Worm (Caenorhabditis elegans) whole organism, L1 larva: ENCODE results near the gene cyp-25A4.

Experiments used
- C04F5.9 ChIP-seq: sonication (generic microtip); optimal IDR thresholded peaks from 2 replicates; lab custom pipeline; 2016; ENCODE audit warnings: missing genetic modification characterization, missing compliant biosample characterization
- C34B4.2 ChIP-seq: sonication (generic microtip); optimal IDR thresholded peaks from 2 replicates; lab custom pipeline; 2017; ENCODE audit warnings: mild to moderate bottlenecking, missing genetic modification characterization, missing compliant biosample characterization
- F16B12.6 ChIP-seq: fragments of 150-350 bp; optimal IDR thresholded peaks from 2 replicates; lab custom pipeline; 2014; ENCODE audit warnings: missing biosample characterization, missing genetic modification characterization
- Y116A8C.19 ChIP-seq: sonication (generic microtip); optimal IDR thresholded peaks from 2 replicates; lab custom pipeline; 2016; ENCODE audit warnings: missing compliant biosample characterization, missing genetic modification characterization, borderline replicate concordance
- aha-1 ChIP-seq: fragments of 150-350 bp; optimal IDR thresholded peaks from 2 replicates; lab custom pipeline; 2014; ENCODE audit warnings: missing biosample characterization, missing genetic modification characterization
- alr-1 ChIP-seq: fragments of 200-800 bp; sonication (Bioruptor generic); optimal IDR thresholded peaks from 2 replicates; lab custom pipeline; 2018; ENCODE audit warnings: borderline replicate concordance, mild to moderate bottlenecking, missing genetic modification characterization, missing compliant biosample characterization
- blmp-1 ChIP-seq: fragments of 150-350 bp; optimal IDR thresholded peaks from 2 replicates; lab custom pipeline; 2014; ENCODE audit warnings: missing biosample characterization, missing genetic modification characterization
- ceh-63 ChIP-seq: fragments of 200-800 bp; sonication (Bioruptor generic); optimal IDR thresholded peaks from 2 replicates; lab custom pipeline; 2018; ENCODE audit warnings: mild to moderate bottlenecking, missing genetic modification characterization, missing compliant biosample characterization
- ceh-8 ChIP-seq: fragments of 200-800 bp; sonication (Bioruptor generic); optimal IDR thresholded peaks from 2 replicates; lab custom pipeline; 2018; ENCODE audit warnings: mild to moderate bottlenecking, missing genetic modification characterization, moderate library complexity, missing compliant biosample characterization
- ceh-90 ChIP-seq: sonication (generic microtip); optimal IDR thresholded peaks from 2 replicates; lab custom pipeline; 2016; ENCODE audit warnings: missing genetic modification characterization, missing compliant biosample characterization
- ces-1 ChIP-seq: fragments of 150-350 bp; optimal IDR thresholded peaks from 2 replicates; lab custom pipeline; 2014; ENCODE audit warnings: missing biosample characterization, missing genetic modification reagents, missing genetic modification characterization
- dpl-1 ChIP-seq, 3 experiments: fragments of 150-350 bp in 2 of 3; sonication (generic microtip) in 1 of 3; optimal IDR thresholded peaks; 2 replicates each; lab custom pipeline; 2014 to 2017; ENCODE audit warnings: missing biosample characterization in 3 of 3, missing genetic modification characterization in 3 of 3, missing genetic modification reagents in 3 of 3
- dsc-1 ChIP-seq: sonication (generic microtip); optimal IDR thresholded peaks from 2 replicates; lab custom pipeline; 2016; ENCODE audit warnings: mild to moderate bottlenecking, missing genetic modification characterization, missing compliant biosample characterization
- efl-3 ChIP-seq: fragments of 200-800 bp; sonication (Bioruptor generic); optimal IDR thresholded peaks from 2 replicates; lab custom pipeline; 2018; ENCODE audit warnings: mild to moderate bottlenecking, missing genetic modification characterization, missing compliant biosample characterization
- egl-13 ChIP-seq: sonication (generic microtip); optimal IDR thresholded peaks from 2 replicates; lab custom pipeline; 2016; ENCODE audit warnings: missing genotype, missing genetic modification reagents, missing genetic modification characterization, missing compliant biosample characterization
- egl-27 ChIP-seq, 2 experiments: fragments of 150-350 bp in 1 of 2; sonication (generic microtip); optimal IDR thresholded peaks; 3 replicates each; lab custom pipeline; 2017 to 2018; ENCODE audit warnings: missing biosample characterization in 2 of 2, missing genetic modification characterization in 2 of 2, missing genetic modification reagents in 2 of 2
- fkh-4 ChIP-seq: sonication (generic microtip); optimal IDR thresholded peaks from 2 replicates; lab custom pipeline; 2016; ENCODE audit warnings: missing compliant biosample characterization, missing genetic modification characterization, borderline replicate concordance
- fkh-8 ChIP-seq: sonication (generic microtip); optimal IDR thresholded peaks from 2 replicates; lab custom pipeline; 2016; ENCODE audit warnings: mild to moderate bottlenecking, missing genetic modification characterization, missing compliant biosample characterization
- hlh-17 ChIP-seq: fragments of 200-800 bp; sonication (Bioruptor generic); optimal IDR thresholded peaks from 2 replicates; lab custom pipeline; 2018; ENCODE audit warnings: missing genetic modification characterization, mild to moderate bottlenecking, missing compliant biosample characterization, moderate library complexity, borderline replicate concordance
- hlh-4 ChIP-seq: sonication (generic microtip); optimal IDR thresholded peaks from 2 replicates; lab custom pipeline; 2016; ENCODE audit warnings: mild to moderate bottlenecking, missing genetic modification characterization, missing compliant biosample characterization
- irx-1 ChIP-seq: sonication (generic microtip); optimal IDR thresholded peaks from 2 replicates; lab custom pipeline; 2016; ENCODE audit warnings: missing genetic modification characterization, missing compliant biosample characterization
- lin-13 ChIP-seq: fragments of 150-350 bp; optimal IDR thresholded peaks from 2 replicates; lab custom pipeline; 2014; ENCODE audit warnings: missing biosample characterization, missing genetic modification reagents, missing genetic modification characterization
- lin-14 ChIP-seq: fragments of 200-800 bp; sonication (Bioruptor generic); optimal IDR thresholded peaks from 2 replicates; lab custom pipeline; 2018; ENCODE audit warnings: mild to moderate bottlenecking, missing genetic modification characterization, moderate library complexity, missing compliant biosample characterization
- lin-15B ChIP-seq: fragments of 150-350 bp; sonication (generic microtip); optimal IDR thresholded peaks from 3 replicates; lab custom pipeline; 2014; ENCODE audit warnings: missing biosample characterization, missing genetic modification characterization
- lsy-2 ChIP-seq, 2 experiments: fragments of 150-350 bp; optimal IDR thresholded peaks; 2 replicates each; lab custom pipeline; 2014; ENCODE audit warnings: missing biosample characterization in 2 of 2, missing genetic modification characterization in 2 of 2
- mef-2 ChIP-seq: fragments of 150-350 bp; optimal IDR thresholded peaks from 2 replicates; lab custom pipeline; 2014; ENCODE audit warnings: missing biosample characterization, missing genetic modification characterization
- mep-1 ChIP-seq: fragments of 150-350 bp; optimal IDR thresholded peaks from 2 replicates; lab custom pipeline; 2014; ENCODE audit warnings: missing biosample characterization, missing genetic modification characterization
- nhr-11 ChIP-seq: fragments of 150-350 bp; optimal IDR thresholded peaks from 2 replicates; lab custom pipeline; 2014; ENCODE audit warnings: missing biosample characterization, missing genetic modification characterization
- nhr-12 ChIP-seq: sonication (generic microtip); optimal IDR thresholded peaks from 2 replicates; lab custom pipeline; 2017; ENCODE audit warnings: missing biosample characterization, missing genetic modification characterization
- nhr-19 ChIP-seq: fragments of 200-800 bp; sonication (Bioruptor generic); conservative IDR thresholded peaks from 2 replicates; pipeline ENCODE4 v1.3.6; 2022; ENCODE audit warnings: missing genetic modification characterization, missing compliant biosample characterization
- nhr-20 ChIP-seq: sonication (generic microtip); optimal IDR thresholded peaks from 2 replicates; lab custom pipeline; 2016; ENCODE audit warnings: mild to moderate bottlenecking, missing genetic modification characterization, missing compliant biosample characterization
- nhr-237 ChIP-seq: fragments of 150-350 bp; optimal IDR thresholded peaks from 2 replicates; lab custom pipeline; 2014; ENCODE audit warnings: missing biosample characterization, missing genetic modification characterization
- nhr-28 ChIP-seq: fragments of 150-350 bp; optimal IDR thresholded peaks from 2 replicates; lab custom pipeline; 2014; ENCODE audit warnings: missing biosample characterization, missing genetic modification characterization
- nhr-71 ChIP-seq: sonication (generic microtip); optimal IDR thresholded peaks from 2 replicates; lab custom pipeline; 2016; ENCODE audit warnings: mild to moderate bottlenecking, missing genetic modification characterization, moderate library complexity, missing compliant biosample characterization
- nhr-77 ChIP-seq: fragments of 150-350 bp; optimal IDR thresholded peaks from 2 replicates; lab custom pipeline; 2014; ENCODE audit warnings: missing biosample characterization, missing genetic modification characterization
- nhr-84 ChIP-seq: sonication (generic microtip); optimal IDR thresholded peaks from 2 replicates; lab custom pipeline; 2017; ENCODE audit warnings: missing biosample characterization, missing genetic modification characterization
- nhr-85 ChIP-seq: sonication (generic microtip); peaks from one replicate; lab custom pipeline; 2016; ENCODE audit warnings: missing genetic modification characterization, inconsistent platforms, missing compliant biosample characterization
- pag-3 ChIP-seq: sonication (generic microtip); optimal IDR thresholded peaks from 2 replicates; lab custom pipeline; 2017; ENCODE audit warnings: missing genetic modification characterization, mild to moderate bottlenecking, missing compliant biosample characterization, antibody characterized with exemption, borderline replicate concordance; ENCODE audit not compliant: insufficient read depth
- pax-3 ChIP-seq: fragments of 200-800 bp; sonication (Bioruptor generic); optimal IDR thresholded peaks from 2 replicates; lab custom pipeline; 2018; ENCODE audit warnings: mild to moderate bottlenecking, missing genetic modification characterization, moderate library complexity, missing compliant biosample characterization
- pqm-1 ChIP-seq: sonication (generic microtip); optimal IDR thresholded peaks from 3 replicates; lab custom pipeline; 2017; ENCODE audit warnings: missing biosample characterization, missing genetic modification characterization
- rnt-1 ChIP-seq: sonication (generic microtip); optimal IDR thresholded peaks from 2 replicates; lab custom pipeline; 2016; ENCODE audit warnings: mild to moderate bottlenecking, missing genetic modification characterization, moderate library complexity, missing compliant biosample characterization
- skn-1 ChIP-seq: fragments of 150-350 bp; optimal IDR thresholded peaks from 2 replicates; lab custom pipeline; 2014; ENCODE audit warnings: missing biosample characterization, missing genetic modification characterization
- snu-23 ChIP-seq: sonication (generic microtip); optimal IDR thresholded peaks from 2 replicates; lab custom pipeline; 2016; ENCODE audit warnings: missing genetic modification characterization, missing compliant biosample characterization
- sptf-1 ChIP-seq: fragments of 150-350 bp; optimal IDR thresholded peaks from 2 replicates; lab custom pipeline; 2014; ENCODE audit warnings: missing biosample characterization, missing genetic modification characterization
- sup-37 ChIP-seq: fragments of 200-800 bp; sonication (Bioruptor generic); optimal IDR thresholded peaks from 2 replicates; lab custom pipeline; 2018; ENCODE audit warnings: mild to moderate bottlenecking, missing genetic modification characterization, missing compliant biosample characterization
- tbx-2 ChIP-seq: sonication (generic microtip); optimal IDR thresholded peaks from 2 replicates; lab custom pipeline; 2016; ENCODE audit warnings: missing genetic modification characterization, missing compliant biosample characterization
- unc-62 ChIP-seq: fragments of 150-350 bp; optimal IDR thresholded peaks from 2 replicates; lab custom pipeline; 2014; ENCODE audit warnings: missing biosample characterization, missing genetic modification reagents, missing genetic modification characterization
- unc-86 ChIP-seq: sonication (generic microtip); optimal IDR thresholded peaks from 2 replicates; lab custom pipeline; 2016; ENCODE audit warnings: missing genetic modification characterization, missing compliant biosample characterization
- unc-98 ChIP-seq: fragments of 200-800 bp; sonication (Bioruptor generic); IDR thresholded peaks from 2 replicates; pipeline ENCODE4 v1.3.6; 2022; ENCODE audit warnings: missing genetic modification characterization, missing compliant biosample characterization
- vab-15 ChIP-seq: sonication (generic microtip); optimal IDR thresholded peaks from 2 replicates; lab custom pipeline; 2017; ENCODE audit warnings: missing genotype, mild to moderate bottlenecking, missing genetic modification characterization, missing compliant biosample characterization
- zag-1 ChIP-seq: fragments of 150-350 bp; optimal IDR thresholded peaks from 2 replicates; lab custom pipeline; 2014; ENCODE audit warnings: missing biosample characterization, missing genetic modification characterization
- zip-4 ChIP-seq: fragments of 200-800 bp; sonication (Bioruptor generic); optimal IDR thresholded peaks from 2 replicates; lab custom pipeline; 2018; ENCODE audit warnings: mild to moderate bottlenecking, missing genetic modification characterization, moderate library complexity, missing compliant biosample characterization
- ztf-11 ChIP-seq, 2 experiments: sonication (generic microtip); optimal IDR thresholded peaks; 2 replicates each; lab custom pipeline; 2016 to 2017; ENCODE audit warnings: missing genetic modification characterization in 2 of 2, missing biosample characterization in 1 of 2, missing compliant biosample characterization in 1 of 2

Gene cyp-25A4

DNA sequence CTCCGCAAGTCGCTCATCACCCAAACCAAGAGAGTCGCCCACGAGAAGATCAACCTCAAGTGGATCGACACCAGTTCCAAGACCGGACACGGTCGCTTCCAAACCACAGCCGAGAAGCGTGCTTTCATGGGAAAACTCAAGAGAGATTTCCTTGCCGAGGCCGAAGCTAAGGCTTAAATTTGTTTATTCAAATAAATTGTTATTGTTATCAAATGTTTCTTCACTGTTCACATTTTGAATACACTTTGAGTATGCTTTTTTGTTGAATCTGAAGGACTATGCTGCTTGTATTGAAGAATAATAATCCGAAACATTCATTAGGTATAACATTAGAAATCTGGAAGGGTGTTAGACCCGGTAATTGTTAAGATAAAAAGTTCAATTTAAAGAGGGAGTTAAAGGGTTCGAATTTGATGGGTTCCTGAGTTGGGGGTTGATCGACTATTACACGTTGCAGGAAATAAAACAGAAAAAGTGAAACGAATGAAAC lies 17.5 kb upstream of the cyp-25A4 start:
- TF ChIP-seq hlh-4 (tag; lab: Kevin White, UChicago), result no peak
- TF ChIP-seq vab-15 (tag; lab: Kevin White, UChicago), result no peak
- TF ChIP-seq dpl-1 (GFP tag; optimal IDR thresholded peaks at IDR 0.05; lab: Kevin White, UChicago), result no peak
- TF ChIP-seq efl-3 (GFP tag; lab: Kevin White, UChicago), result no peak
- no peak for TF ChIP-seq zag-1 (tag; lab: Kevin White, UChicago)
- no peak for TF ChIP-seq egl-13
- no peak for TF ChIP-seq nhr-12 (tag; lab: Kevin White, UChicago)
- TF ChIP-seq lin-14 (GFP tag; lab: Kevin White, UChicago), result no peak
- TF ChIP-seq fkh-4 (tag; lab: Kevin White, UChicago), result no peak
- TF ChIP-seq pag-3 (tag; lab: Kevin White, UChicago), result no peak
- no peak for TF ChIP-seq zip-4 (GFP tag; lab: Kevin White, UChicago)
- no peak for TF ChIP-seq unc-98
- TF ChIP-seq ztf-11 (tag; optimal IDR thresholded peaks at IDR 0.05; lab: Kevin White, UChicago), result no peak
- no peak for TF ChIP-seq mep-1
- TF ChIP-seq unc-62 (GFP tag; lab: Kevin White, UChicago), result no peak
- no peak for TF ChIP-seq fkh-8 (tag; lab: Kevin White, UChicago)
- no peak for TF ChIP-seq skn-1 (tag; lab: Kevin White, UChicago)
- TF ChIP-seq rnt-1 (tag; lab: Kevin White, UChicago), result no peak
- TF ChIP-seq unc-86 (tag; lab: Kevin White, UChicago), result no peak
- peak; percentile 25 for TF ChIP-seq nhr-11 (tag; lab: Kevin White, UChicago)
- TF ChIP-seq C34B4.2 (tag; lab: Kevin White, UChicago), result no peak
- TF ChIP-seq nhr-71, result peak; percentile 22
- TF ChIP-seq ceh-90 (tag; lab: Kevin White, UChicago), result no peak
- no peak for TF ChIP-seq ceh-63 (GFP tag; lab: Kevin White, UChicago)
- TF ChIP-seq lin-13 (GFP tag; lab: Kevin White, UChicago), result no peak
- TF ChIP-seq alr-1, result no peak
- no peak for TF ChIP-seq sptf-1 (tag; lab: Kevin White, UChicago)
- no peak for TF ChIP-seq pqm-1 (tag; lab: Kevin White, UChicago)
- TF ChIP-seq nhr-20 (tag; lab: Kevin White, UChicago), result peak; percentile 2
- TF ChIP-seq dsc-1 (tag; lab: Kevin White, UChicago), result peak; percentile 23
- TF ChIP-seq blmp-1 (tag; lab: Kevin White, UChicago), result no peak
- no peak for TF ChIP-seq nhr-84
- no peak for TF ChIP-seq irx-1
- TF ChIP-seq nhr-28 (tag; lab: Kevin White, UChicago), result no peak
- TF ChIP-seq Y116A8C.19 (tag; lab: Kevin White, UChicago), result no peak
- TF ChIP-seq C04F5.9 (tag; lab: Kevin White, UChicago), result no peak
- TF ChIP-seq lsy-2 (tag; optimal IDR thresholded peaks at IDR 0.05; lab: Kevin White, UChicago), result peak in 1 of 2 experiments; percentile 67
- TF ChIP-seq snu-23 (GFP tag; lab: Kevin White, UChicago), result peak; percentile 8
- TF ChIP-seq ceh-8 (GFP tag; lab: Kevin White, UChicago), result no peak
- no peak for TF ChIP-seq nhr-237 (tag; lab: Kevin White, UChicago)
- TF ChIP-seq nhr-77 (tag; lab: Kevin White, UChicago), result peak; percentile 35
- TF ChIP-seq lin-15B (tag; lab: Kevin White, UChicago), result no peak
- TF ChIP-seq nhr-19 (GFP tag; lab: Robert Waterston, UW), result peak; percentile 20; the same call in 1 of the 2 replicates
- no peak for TF ChIP-seq tbx-2 (tag; lab: Kevin White, UChicago)
- no peak for TF ChIP-seq aha-1 (tag; lab: Kevin White, UChicago)
- TF ChIP-seq nhr-85 (tag; lab: Kevin White, UChicago), result peak; percentile 40
- TF ChIP-seq sup-37 (GFP tag; lab: Kevin White, UChicago), result no peak
- no peak for TF ChIP-seq pax-3 (tag; lab: Kevin White, UChicago)
- TF ChIP-seq egl-27 (tag; optimal IDR thresholded peaks at IDR 0.05; lab: Kevin White, UChicago), result no peak
- TF ChIP-seq F16B12.6, result no peak
- no peak for TF ChIP-seq mef-2 (tag; lab: Kevin White, UChicago)
- TF ChIP-seq hlh-17 (GFP tag; lab: Kevin White, UChicago), result no peak
- no peak for TF ChIP-seq ces-1 (GFP tag; lab: Kevin White, UChicago)
